Fruit fly (Drosophila melanogaster) whole organism, embryonic: Measurements from ENCODE around the gene Dpm3.

Source experiments
- Atf6 ChIP-seq: fragments of 200-800 bp; sonication (Bioruptor generic); IDR thresholded peaks from 2 replicates; pipeline ENCODE4 v1.3.6; 2022; ENCODE audit warnings: missing biosample characterization, missing genetic modification characterization
- CG11398 ChIP-seq: fragments of 200-800 bp; sonication (Bioruptor generic); optimal IDR thresholded peaks from 2 replicates; lab custom pipeline; 2016; ENCODE audit warnings: missing biosample characterization, missing genetic modification characterization
- CG14014 ChIP-seq: fragments of 200-800 bp; sonication (Bioruptor generic); IDR thresholded peaks from 2 replicates; pipeline ENCODE4 v1.3.6; 2022; ENCODE audit warnings: missing biosample characterization, missing genetic modification characterization
- CG2120 ChIP-seq: fragments of 200-800 bp; sonication (Bioruptor generic); optimal IDR thresholded peaks from 3 replicates; lab custom pipeline; 2016; ENCODE audit warnings: missing biosample characterization, missing genetic modification characterization
- CG2129 ChIP-seq: fragments of 200-800 bp; sonication (Bioruptor generic); IDR thresholded peaks from 2 replicates; pipeline ENCODE4 v1.3.6; 2022; ENCODE audit warnings: missing biosample characterization, missing genetic modification characterization; ENCODE audit not compliant: partially characterized antibody
- CG42726 ChIP-seq: fragments of 200-800 bp; sonication (Bioruptor generic); IDR thresholded peaks from 2 replicates; pipeline ENCODE4 v1.3.6; 2022; ENCODE audit warnings: missing biosample characterization, missing genetic modification characterization; ENCODE audit not compliant: partially characterized antibody
- Oaz ChIP-seq: fragments of 200-800 bp; sonication (Bioruptor generic); IDR thresholded peaks from 2 replicates; pipeline ENCODE4 v1.3.6; 2022; ENCODE audit warnings: missing biosample characterization, missing genetic modification characterization
- Rfx ChIP-seq: fragments of 200-800 bp; sonication (Bioruptor generic); IDR thresholded peaks from 2 replicates; pipeline ENCODE4 v1.3.6; 2022; ENCODE audit warnings: missing biosample characterization, missing genetic modification characterization
- Usf ChIP-seq: fragments of 200-800 bp; sonication (Bioruptor generic); optimal IDR thresholded peaks from 2 replicates; lab custom pipeline; 2017; ENCODE audit warnings: missing genotype, missing biosample characterization, missing genetic modification characterization
- Vsx1 ChIP-seq: fragments of 200-800 bp; sonication (Bioruptor generic); optimal IDR thresholded peaks from 2 replicates; lab custom pipeline; 2017; ENCODE audit warnings: missing biosample characterization, mild to moderate bottlenecking, missing genetic modification characterization, missing genetic modification reagents
- insv ChIP-seq, 2 experiments: fragments of 200-800 bp; sonication (Bioruptor generic); optimal IDR thresholded peaks; 3 replicates each; lab custom pipeline; 2016 to 2018; ENCODE audit warnings: missing biosample characterization in 2 of 2, missing genetic modification characterization in 2 of 2
- p53 ChIP-seq: fragments of 200-800 bp; sonication (Bioruptor generic); optimal IDR thresholded peaks from 2 replicates; lab custom pipeline; 2016; ENCODE audit warnings: missing biosample characterization, missing genetic modification characterization
- sens ChIP-seq: fragments of 200-800 bp; sonication (Bioruptor generic); peaks from one replicate; lab custom pipeline; 2016; ENCODE audit warnings: missing biosample characterization, missing genetic modification characterization
- slou ChIP-seq: fragments of 200-800 bp; sonication (Bioruptor generic); optimal IDR thresholded peaks from 3 replicates; lab custom pipeline; 2016; ENCODE audit warnings: missing biosample characterization, missing genetic modification characterization

- no peak for TF ChIP-seq Usf (GFP tag; lab: Kevin White, UChicago)
- no peak for TF ChIP-seq Rfx (GFP tag; lab: Robert Waterston, UW)
- no peak for TF ChIP-seq CG14014
- TF ChIP-seq CG2120 (GFP tag; lab: Kevin White, UChicago): no peak
- TF ChIP-seq slou (GFP tag; lab: Kevin White, UChicago): no peak
- no peak for TF ChIP-seq sens
- no peak for TF ChIP-seq CG42726
- TF ChIP-seq insv (GFP tag; optimal IDR thresholded peaks at IDR 0.05; lab: Kevin White, UChicago): no peak
- no peak for TF ChIP-seq Oaz (GFP tag; lab: Robert Waterston, UW)
- TF ChIP-seq CG11398 (GFP tag; lab: Kevin White, UChicago): no peak
- no peak for TF ChIP-seq p53 (GFP tag; lab: Kevin White, UChicago)
- TF ChIP-seq Vsx1 (GFP tag; lab: Kevin White, UChicago): no peak
- no peak for TF ChIP-seq Atf6 (GFP tag; lab: Robert Waterston, UW)
- TF ChIP-seq CG2129 (GFP tag; lab: Robert Waterston, UW): no peak
Observed at dm6 chr3R:13393009-13393408, 9.8 kb downstream of the Dpm3 start.
